Fruit fly (Drosophila melanogaster): ENCODE data around the gene homer.

The homer gene

dm6 chr2L:6722822-6723749, at the start of gene homer:
Gene homer (minus strand): TSS chr2L:6723359.
- TF ChIP-seq h (GFP tag; optimal IDR thresholded peaks at IDR 0.05) (peak; percentile 44), sage (GFP tag; optimal IDR thresholded peaks at IDR 0.05) (peak; percentile 39), fru (GFP tag; optimal IDR thresholded peaks at IDR 0.05) (peak; percentile 14), Vsx2 (GFP tag; optimal IDR thresholded peaks at IDR 0.05; ENCODE audit: partially characterized antibody) (peak; percentile 82), rgr (GFP tag; optimal IDR thresholded peaks at IDR 0.05) (peak; percentile 41), pan (optimal IDR thresholded peaks at IDR 0.05) (no peak), Hr83 (GFP tag; optimal IDR thresholded peaks at IDR 0.05; ENCODE audit: poor library complexity, severe bottlenecking) (peak; percentile 48), Mio (GFP tag; optimal IDR thresholded peaks at IDR 0.05) (no peak), dsf (GFP tag; optimal IDR thresholded peaks at IDR 0.05; ENCODE audit: borderline replicate concordance) (peak; percentile 0), br (GFP tag; optimal IDR thresholded peaks at IDR 0.05) (peak; percentile 13), GATAd (GFP tag; optimal IDR thresholded peaks at IDR 0.05) (no peak)

dm6 chr2L:6772655-6773054, 49.5 kb upstream of the homer start, which contains the start of gene LUBEL:
Gene LUBEL (minus strand): TSS chr2L:6772755.
- no peak for TF ChIP-seq lola (GFP tag; optimal IDR thresholded peaks at IDR 0.05)
- TF ChIP-seq Rel (GFP tag; optimal IDR thresholded peaks at IDR 0.05), result no peak
- no peak for TF ChIP-seq Rel (tag; optimal IDR thresholded peaks at IDR 0.05)
- TF ChIP-seq Mio (GFP tag; optimal IDR thresholded peaks at IDR 0.05), result no peak
- TF ChIP-seq Vsx2 (GFP tag; optimal IDR thresholded peaks at IDR 0.05; ENCODE audit: partially characterized antibody), result no peak
- TF ChIP-seq jim (GFP tag; optimal IDR thresholded peaks at IDR 0.05), result no peak
- TF ChIP-seq dsf (GFP tag; optimal IDR thresholded peaks at IDR 0.05; ENCODE audit: borderline replicate concordance), result no peak
- TF ChIP-seq dmrt93B (GFP tag; optimal IDR thresholded peaks at IDR 0.05), result no peak

dm6 chr2L:6759528-6759927, 36.4 kb upstream of the homer start, which contains the start of gene CG11322:
Gene CG11322 (minus strand): TSS chr2L:6759628.
- TF ChIP-seq N (GFP tag; optimal IDR thresholded peaks at IDR 0.05) (no peak), lola (GFP tag; optimal IDR thresholded peaks at IDR 0.05) (no peak), dsf (GFP tag; optimal IDR thresholded peaks at IDR 0.05; ENCODE audit: borderline replicate concordance) (no peak), br (GFP tag; optimal IDR thresholded peaks at IDR 0.05) (no peak), Myc (optimal IDR thresholded peaks at IDR 0.05) (no peak), Rel (GFP tag; optimal IDR thresholded peaks at IDR 0.05) (no peak), Rel (tag; optimal IDR thresholded peaks at IDR 0.05) (no peak), CG9705 (GFP tag; optimal IDR thresholded peaks at IDR 0.05) (no peak), psq (GFP tag; optimal IDR thresholded peaks at IDR 0.05) (no peak), GATAd (GFP tag; optimal IDR thresholded peaks at IDR 0.05) (no peak), woc (GFP tag; optimal IDR thresholded peaks at IDR 0.05) (no peak), sage (GFP tag; optimal IDR thresholded peaks at IDR 0.05) (no peak), brk (GFP tag; optimal IDR thresholded peaks at IDR 0.05) (no peak), ey (GFP tag; optimal IDR thresholded peaks at IDR 0.05) (no peak), Hnf4 (GFP tag; optimal IDR thresholded peaks at IDR 0.05) (no peak), jim (GFP tag; optimal IDR thresholded peaks at IDR 0.05) (no peak), Hr83 (GFP tag; optimal IDR thresholded peaks at IDR 0.05; ENCODE audit: poor library complexity, severe bottlenecking) (no peak)

dm6 chr2L:6751037-6751436, 27.9 kb upstream of the homer start:
- no peak for TF ChIP-seq Vsx2 (GFP tag; optimal IDR thresholded peaks at IDR 0.05; ENCODE audit: partially characterized antibody)
- TF ChIP-seq usp (GFP tag; optimal IDR thresholded peaks at IDR 0.05), result no peak
- no peak for TF ChIP-seq Abd-B (GFP tag; optimal IDR thresholded peaks at IDR 0.05)
- TF ChIP-seq ey (GFP tag; optimal IDR thresholded peaks at IDR 0.05), result no peak

dm6 chr2L:6747814-6748213, 24.7 kb upstream of the homer start, which contains the start of gene CG44271:
Gene CG44271 (minus strand): TSS chr2L:6747914.
- TF ChIP-seq Abd-B (GFP tag; optimal IDR thresholded peaks at IDR 0.05) (no peak), GATAd (GFP tag; optimal IDR thresholded peaks at IDR 0.05) (no peak), Jra (GFP tag; optimal IDR thresholded peaks at IDR 0.05) (no peak), dl (GFP tag; optimal IDR thresholded peaks at IDR 0.05; ENCODE audit: insufficient read depth in 1 of 2, partially characterized antibody in 2 of 2) (no peak), Hr78 (GFP tag; optimal IDR thresholded peaks at IDR 0.05) (no peak), CG9705 (GFP tag; optimal IDR thresholded peaks at IDR 0.05) (no peak), OdsH (GFP tag; optimal IDR thresholded peaks at IDR 0.05) (no peak), Myc (optimal IDR thresholded peaks at IDR 0.05) (no peak), sv (GFP tag; optimal IDR thresholded peaks at IDR 0.05) (no peak), CrebA (GFP tag; optimal IDR thresholded peaks at IDR 0.05; ENCODE audit: borderline replicate concordance) (no peak), N (GFP tag; optimal IDR thresholded peaks at IDR 0.05) (no peak), pan (optimal IDR thresholded peaks at IDR 0.05) (no peak), Hr83 (GFP tag; optimal IDR thresholded peaks at IDR 0.05; ENCODE audit: poor library complexity, severe bottlenecking) (no peak), usp (GFP tag; optimal IDR thresholded peaks at IDR 0.05) (no peak), Vsx2 (GFP tag; optimal IDR thresholded peaks at IDR 0.05; ENCODE audit: partially characterized antibody) (no peak), dsf (GFP tag; optimal IDR thresholded peaks at IDR 0.05; ENCODE audit: borderline replicate concordance) (no peak), sage (GFP tag; optimal IDR thresholded peaks at IDR 0.05) (no peak), jim (GFP tag; optimal IDR thresholded peaks at IDR 0.05) (no peak), Rel (GFP tag; optimal IDR thresholded peaks at IDR 0.05) (no peak), Rel (tag; optimal IDR thresholded peaks at IDR 0.05) (no peak)

Data from whole organism, wandering third instar larva.